Worm (Caenorhabditis elegans): ENCODE measurements around the gene F59A6.13.

F59A6.13 gene

DNA sequence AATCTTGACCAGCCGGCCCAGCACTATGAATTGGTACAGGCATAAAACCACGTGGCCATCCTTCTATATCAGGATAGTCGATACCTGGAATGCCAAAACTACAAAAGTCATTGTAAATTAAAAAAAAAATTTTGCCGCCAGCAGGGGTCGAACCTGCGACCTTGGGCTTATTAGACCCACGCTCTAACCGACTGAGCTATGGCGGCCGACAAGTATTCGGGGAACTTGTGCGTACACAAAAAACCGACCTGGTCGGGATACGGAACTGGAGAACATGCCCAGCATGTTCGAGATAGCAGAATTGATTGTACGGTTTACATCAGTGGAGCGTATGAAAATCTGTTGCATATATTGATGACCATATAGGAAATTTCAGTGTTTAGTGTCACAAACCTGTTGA, 34.7 kb downstream of the F59A6.13 start (continued):
- TF ChIP-seq repo-1 (tag; optimal IDR thresholded peaks at IDR 0.05) (peak; percentile 88), efl-1 (GFP tag; optimal IDR thresholded peaks at IDR 0.05) (no peak), bed-1 (GFP tag; IDR thresholded peaks at IDR 0.05) (0 out of 2 replicates have a peak, but pooled peaks have one; percentile 63), ztf-6 (GFP tag; IDR thresholded peaks at IDR 0.05) (no peak), snpc-4 (GFP tag; optimal IDR thresholded peaks at IDR 0.05) (peak; percentile 98), snpc-4 (tag; optimal IDR thresholded peaks at IDR 0.05) (peak; percentile 99), nhr-179 (tag; optimal IDR thresholded peaks at IDR 0.05) (no peak), Y95B8A.8 (GFP tag; IDR thresholded peaks at IDR 0.05) (no peak), Y56A3A.18 (GFP tag; IDR thresholded peaks at IDR 0.05) (peak; percentile 89), lir-1 (GFP tag; conservative IDR thresholded peaks at IDR 0.05) (no peak), chd-7 (tag; optimal IDR thresholded peaks at IDR 0.05) (peak; percentile 31), let-607 (tag; optimal IDR thresholded peaks at IDR 0.05) (peak in 1 of 2 experiments; percentile 38), K12H6.12 (tag; optimal IDR thresholded peaks at IDR 0.05) (peak; percentile 31), ccch-3 (GFP tag; optimal IDR thresholded peaks at IDR 0.05) (no peak), ztf-22 (GFP tag; optimal IDR thresholded peaks at IDR 0.05) (no peak), B0336.3 (GFP tag; IDR thresholded peaks at IDR 0.05) (peak; percentile 67), madf-6 (GFP tag; IDR thresholded peaks at IDR 0.05) (peak; percentile 85), hlh-12 (tag; optimal IDR thresholded peaks at IDR 0.05) (no peak), snpc-1.1 (tag; optimal IDR thresholded peaks at IDR 0.05; ENCODE audit: insufficient read depth) (peak; percentile 97), F57C9.4 (tag; optimal IDR thresholded peaks at IDR 0.05) (no peak), tbp1 (GFP tag; optimal IDR thresholded peaks at IDR 0.05) (peak; percentile 99), hmg-20 (GFP tag; IDR thresholded peaks at IDR 0.05) (peak; percentile 53; the same call in 1 of the 2 replicates), bed-2 (GFP tag; IDR thresholded peaks at IDR 0.05) (no peak), attf-3 (GFP tag; conservative IDR thresholded peaks at IDR 0.05) (0 out of 2 replicates have a peak, but pooled peaks have one; percentile 48), xnd-1 (tag; optimal IDR thresholded peaks at IDR 0.05) (peak; percentile 2), C17E4.6 (GFP tag; IDR thresholded peaks at IDR 0.05) (peak; percentile 52), rec-8 (tag; optimal IDR thresholded peaks at IDR 0.05) (peak; percentile 34 to 66), F33H1.4 (GFP tag; IDR thresholded peaks at IDR 0.05) (peak; percentile 72), zim-3 (tag; optimal IDR thresholded peaks at IDR 0.05) (peak; percentile 38), dox-1 (GFP tag; IDR thresholded peaks at IDR 0.05) (peak; percentile 89), F10E7.11 (tag; optimal IDR thresholded peaks at IDR 0.05) (no peak), snpc-3.4 (tag; optimal IDR thresholded peaks at IDR 0.05) (peak; percentile 98), ZK185.1 (tag; optimal IDR thresholded peaks at IDR 0.05; ENCODE audit: poor library complexity, severe bottlenecking) (peak; percentile 26), nhr-27 (tag; optimal IDR thresholded peaks at IDR 0.05) (no peak), nhr-90 (tag; optimal IDR thresholded peaks at IDR 0.05) (peak; percentile 4), ama-1 (optimal IDR thresholded peaks at IDR 0.05) (no peak), ama-1 (GFP tag; optimal IDR thresholded peaks at IDR 0.05) (peak in 1 of 2 experiments; percentile 68), nfya-2 (GFP tag; IDR thresholded peaks at IDR 0.05) (no peak), T26A5.8 (tag; optimal IDR thresholded peaks at IDR 0.05) (no peak), ceh-27 (GFP tag; optimal IDR thresholded peaks at IDR 0.05) (peak; percentile 30), ekl-4 (GFP tag; IDR thresholded peaks at IDR 0.05) (peak; percentile 88), ceh-91 (GFP tag; IDR thresholded peaks at IDR 0.05) (peak; percentile 55; the same call in 1 of the 2 replicates), tbx-9 (tag; optimal IDR thresholded peaks at IDR 0.05; ENCODE audit: borderline replicate concordance) (no peak), nhr-120 (GFP tag; IDR thresholded peaks at IDR 0.05) (no peak), F23B12.7 (tag; optimal IDR thresholded peaks at IDR 0.05; ENCODE audit: insufficient read depth) (peak; percentile 35), mxl-1 (tag; optimal IDR thresholded peaks at IDR 0.05) (peak; percentile 7), lin-35 (GFP tag; optimal IDR thresholded peaks at IDR 0.05) (peak in 1 of 3 experiments; percentile 32), dpl-1 (GFP tag; optimal IDR thresholded peaks at IDR 0.05) (no peak)
